Worm (Caenorhabditis elegans): ENCODE results near the gene F09F9.1.

- TF ChIP-seq hmbx-1 (tag; optimal IDR thresholded peaks at IDR 0.05): no peak
- no peak for TF ChIP-seq ama-1 (optimal IDR thresholded peaks at IDR 0.05)
- no peak for TF ChIP-seq hnd-1 (tag; optimal IDR thresholded peaks at IDR 0.05)
- no peak for TF ChIP-seq hmg-4 (GFP tag; optimal IDR thresholded peaks at IDR 0.05)
- no peak for TF ChIP-seq flt-1 (GFP tag; IDR thresholded peaks at IDR 0.05)
Measured at ce11 chrX:4094979-4095378, 20.1 kb upstream of the F09F9.1 start.

Measured in whole organism, early embryonic.